Fruit fly (Drosophila melanogaster) whole organism, embryonic: ENCODE measurements around the gene ppk13.

Source experiments
- Asciz ChIP-seq: fragments of 200-800 bp; sonication (Bioruptor generic); optimal IDR thresholded peaks from 2 replicates; lab custom pipeline; 2017; ENCODE audit warnings: missing biosample characterization, mild to moderate bottlenecking, missing genetic modification characterization, missing genetic modification reagents
- CG12219 ChIP-seq: fragments of 200-800 bp; sonication (Bioruptor generic); optimal IDR thresholded peaks from 3 replicates; lab custom pipeline; 2018; ENCODE audit warnings: missing biosample characterization, mild to moderate bottlenecking, missing genetic modification characterization
- CG12942 ChIP-seq: fragments of 200-800 bp; sonication (Bioruptor generic); optimal IDR thresholded peaks from 3 replicates; lab custom pipeline; 2016; ENCODE audit warnings: missing biosample characterization, missing genetic modification characterization
- CG14860 ChIP-seq: fragments of 200-800 bp; sonication (Bioruptor generic); IDR thresholded peaks from 3 replicates; pipeline ENCODE4 v1.3.6; 2022; ENCODE audit warnings: missing biosample characterization, missing genetic modification characterization; ENCODE audit not compliant: partially characterized antibody
- CG15696 ChIP-seq: fragments of 200-800 bp; sonication (Bioruptor generic); optimal IDR thresholded peaks from 2 replicates; lab custom pipeline; 2019; ENCODE audit warnings: missing biosample characterization, mild to moderate bottlenecking, missing genetic modification characterization, moderate library complexity
- CG17385 ChIP-seq: fragments of 200-800 bp; sonication (Bioruptor generic); optimal IDR thresholded peaks from 3 replicates; lab custom pipeline; 2018; ENCODE audit warnings: missing biosample characterization, mild to moderate bottlenecking, missing genetic modification characterization
- CG31224 ChIP-seq: fragments of 200-800 bp; sonication (Bioruptor generic); IDR thresholded peaks from 2 replicates; pipeline ENCODE4 v1.3.6; 2022; ENCODE audit warnings: missing biosample characterization, missing genetic modification characterization
- CG31365 ChIP-seq: fragments of 200-800 bp; sonication (Bioruptor generic); optimal IDR thresholded peaks from 2 replicates; lab custom pipeline; 2018; ENCODE audit warnings: missing biosample characterization, mild to moderate bottlenecking, missing genetic modification characterization
- CG34376 ChIP-seq: fragments of 200-800 bp; sonication (Bioruptor generic); optimal IDR thresholded peaks from 2 replicates; lab custom pipeline; 2018; ENCODE audit warnings: missing biosample characterization, mild to moderate bottlenecking, missing genetic modification characterization
- CG34422 ChIP-seq: fragments of 200-800 bp; sonication (Bioruptor generic); IDR thresholded peaks from 3 replicates; pipeline ENCODE4 v1.3.6; 2022; ENCODE audit warnings: missing biosample characterization, missing genetic modification characterization
- CG43689 ChIP-seq: fragments of 200-800 bp; sonication (Bioruptor generic); IDR thresholded peaks from 2 replicates; pipeline ENCODE4 v1.3.6; 2022; ENCODE audit warnings: missing biosample characterization, missing genetic modification characterization
- CG7786 ChIP-seq: fragments of 200-800 bp; sonication (Bioruptor generic); optimal IDR thresholded peaks from 2 replicates; lab custom pipeline; 2016; ENCODE audit warnings: missing biosample characterization, missing genetic modification characterization
- Chrac-16 ChIP-seq: fragments of 200-800 bp; sonication (Bioruptor generic); optimal IDR thresholded peaks from 3 replicates; lab custom pipeline; 2016; ENCODE audit warnings: missing biosample characterization, missing genetic modification characterization
- D19A ChIP-seq: fragments of 200-800 bp; optimal IDR thresholded peaks from 3 replicates; lab custom pipeline; 2019; ENCODE audit warnings: missing biosample characterization, mild to moderate bottlenecking, missing genetic modification characterization, moderate library complexity
- Dbx ChIP-seq: fragments of 200-800 bp; sonication (Bioruptor generic); IDR thresholded peaks from 3 replicates; pipeline ENCODE4 v1.3.6; 2022; ENCODE audit warnings: missing biosample characterization, missing genetic modification characterization
- Ets65A ChIP-seq: fragments of 200-800 bp; sonication (Bioruptor generic); peaks from one replicate; lab custom pipeline; 2016; ENCODE audit warnings: missing biosample characterization, missing genetic modification characterization
- Fer3 ChIP-seq: fragments of 200-800 bp; sonication (Bioruptor generic); optimal IDR thresholded peaks from 2 replicates; lab custom pipeline; 2018; ENCODE audit warnings: missing biosample characterization, mild to moderate bottlenecking, missing genetic modification characterization, moderate library complexity
- HHEX ChIP-seq: fragments of 200-800 bp; sonication (Bioruptor generic); optimal IDR thresholded peaks from 3 replicates; lab custom pipeline; 2017; ENCODE audit warnings: missing biosample characterization, mild to moderate bottlenecking, missing genetic modification characterization, missing genetic modification reagents
- Hey ChIP-seq: fragments of 200-800 bp; sonication (Bioruptor generic); optimal IDR thresholded peaks from 3 replicates; lab custom pipeline; 2018; ENCODE audit warnings: missing biosample characterization, mild to moderate bottlenecking, missing genetic modification characterization
- MTF-1 ChIP-seq: fragments of 200-800 bp; sonication (Bioruptor generic); optimal IDR thresholded peaks from 2 replicates; lab custom pipeline; 2018; ENCODE audit warnings: missing biosample characterization, mild to moderate bottlenecking, missing genetic modification characterization, borderline replicate concordance
- Nf-YA ChIP-seq: fragments of 200-800 bp; sonication (Bioruptor generic); IDR thresholded peaks from 2 replicates; pipeline ENCODE4 v1.3.6; 2022; ENCODE audit warnings: missing biosample characterization, missing genetic modification characterization
- Nf-YB ChIP-seq: fragments of 200-800 bp; sonication (Bioruptor generic); optimal IDR thresholded peaks from 3 replicates; lab custom pipeline; 2019; ENCODE audit warnings: missing biosample characterization, mild to moderate bottlenecking, missing genetic modification characterization, moderate library complexity
- NfI ChIP-seq: fragments of 200-800 bp; sonication (Bioruptor generic); optimal IDR thresholded peaks from 3 replicates; lab custom pipeline; 2018; ENCODE audit warnings: missing biosample characterization, mild to moderate bottlenecking, missing genetic modification characterization, moderate library complexity
- Ravus ChIP-seq: fragments of 200-800 bp; sonication (Bioruptor generic); IDR thresholded peaks from 2 replicates; pipeline ENCODE4 v1.3.6; 2022; ENCODE audit warnings: missing biosample characterization, missing genetic modification characterization
- Sox100B ChIP-seq: fragments of 200-800 bp; sonication (Bioruptor generic); optimal IDR thresholded peaks from 3 replicates; lab custom pipeline; 2018; ENCODE audit warnings: missing biosample characterization, mild to moderate bottlenecking, missing genetic modification characterization
- Xbp1 ChIP-seq: fragments of 200-800 bp; sonication (Bioruptor generic); optimal IDR thresholded peaks from 3 replicates; lab custom pipeline; 2016; ENCODE audit warnings: missing biosample characterization, mild to moderate bottlenecking, missing genetic modification characterization
- ato ChIP-seq: fragments of 200-800 bp; sonication (Bioruptor generic); IDR thresholded peaks from 2 replicates; pipeline ENCODE4 v1.3.6; 2022; ENCODE audit warnings: missing biosample characterization, missing genetic modification characterization; ENCODE audit not compliant: partially characterized antibody
- bcd ChIP-seq: fragments of 200-800 bp; sonication (Bioruptor generic); optimal IDR thresholded peaks from 2 replicates; lab custom pipeline; 2017; ENCODE audit warnings: missing biosample characterization, mild to moderate bottlenecking, missing genetic modification characterization
- cato ChIP-seq: fragments of 200-800 bp; sonication (Bioruptor generic); optimal IDR thresholded peaks from 2 replicates; lab custom pipeline; 2016; ENCODE audit warnings: missing biosample characterization, missing genetic modification characterization, borderline replicate concordance
- cg ChIP-seq: fragments of 200-800 bp; sonication (Bioruptor generic); optimal IDR thresholded peaks from 3 replicates; lab custom pipeline; 2019; ENCODE audit warnings: missing biosample characterization, mild to moderate bottlenecking, missing genetic modification characterization, moderate library complexity
- chif ChIP-seq, 2 experiments: fragments of 200-800 bp; sonication (Bioruptor generic); optimal IDR thresholded peaks; 3 replicates each; lab custom pipeline; 2016; ENCODE audit warnings: missing biosample characterization in 2 of 2, missing genetic modification characterization in 2 of 2
- chm ChIP-seq: fragments of 200-800 bp; sonication (Bioruptor generic); IDR thresholded peaks from 2 replicates; pipeline ENCODE4 v1.3.6; 2022; ENCODE audit warnings: missing biosample characterization, missing genetic modification characterization
- crc ChIP-seq: fragments of 200-800 bp; sonication (Bioruptor generic); optimal IDR thresholded peaks from 2 replicates; lab custom pipeline; 2016; ENCODE audit warnings: missing biosample characterization, missing genetic modification characterization
- eve ChIP-seq, 2 experiments: fragments of >200 bp; optimal IDR thresholded peaks; 2 replicates each; lab custom pipeline; 2017; ENCODE audit warnings: missing biosample characterization in 2 of 2, missing genetic modification characterization in 2 of 2
- fd96Cb ChIP-seq: fragments of 200-800 bp; sonication (Bioruptor generic); optimal IDR thresholded peaks from 2 replicates; lab custom pipeline; 2018; ENCODE audit warnings: missing biosample characterization, mild to moderate bottlenecking, missing genetic modification characterization, moderate library complexity
- gsb ChIP-seq: fragments of 200-800 bp; sonication (Bioruptor generic); IDR thresholded peaks from 2 replicates; pipeline ENCODE4 v1.3.6; 2022; ENCODE audit warnings: missing biosample characterization, missing genetic modification characterization
- her ChIP-seq: fragments of 200-800 bp; sonication (Bioruptor generic); optimal IDR thresholded peaks from 2 replicates; lab custom pipeline; 2016; ENCODE audit warnings: missing biosample characterization, missing genetic modification characterization
- nerfin-2 ChIP-seq: fragments of 200-800 bp; sonication (Bioruptor generic); IDR thresholded peaks from 2 replicates; pipeline ENCODE4 v1.3.6; 2022; ENCODE audit warnings: missing biosample characterization, missing genetic modification characterization; ENCODE audit not compliant: partially characterized antibody
- nmo ChIP-seq: fragments of 200-800 bp; sonication (Bioruptor generic); optimal IDR thresholded peaks from 2 replicates; lab custom pipeline; 2018; ENCODE audit warnings: missing biosample characterization, mild to moderate bottlenecking, missing genetic modification characterization, moderate library complexity
- nom ChIP-seq: fragments of 200-800 bp; sonication (Bioruptor generic); optimal IDR thresholded peaks from 2 replicates; lab custom pipeline; 2017; ENCODE audit warnings: missing biosample characterization, missing genetic modification characterization, mild to moderate bottlenecking, moderate library complexity, missing genetic modification reagents
- pho ChIP-seq: fragments of 200-800 bp; sonication (Bioruptor generic); optimal IDR thresholded peaks from 2 replicates; lab custom pipeline; 2016; ENCODE audit warnings: missing biosample characterization, missing genetic modification characterization
- phol ChIP-seq: fragments of 200-800 bp; sonication (Bioruptor generic); optimal IDR thresholded peaks from 3 replicates; lab custom pipeline; 2018; ENCODE audit warnings: missing biosample characterization, mild to moderate bottlenecking, missing genetic modification characterization, moderate library complexity
- row ChIP-seq: fragments of 200-800 bp; sonication (Bioruptor generic); IDR thresholded peaks from 3 replicates; pipeline ENCODE4 v1.3.6; 2022; ENCODE audit warnings: missing biosample characterization, missing genetic modification characterization
- sens-2 ChIP-seq: fragments of 200-800 bp; sonication (Bioruptor generic); IDR thresholded peaks from 2 replicates; pipeline ENCODE4 v1.3.6; 2022; ENCODE audit warnings: missing biosample characterization, missing genetic modification characterization
- sisA ChIP-seq: fragments of 200-800 bp; sonication (Bioruptor generic); IDR thresholded peaks from 2 replicates; pipeline ENCODE4 v1.3.6; 2022; ENCODE audit warnings: missing biosample characterization, missing genetic modification characterization
- so ChIP-seq: fragments of 200-800 bp; sonication (Bioruptor generic); IDR thresholded peaks from 3 replicates; pipeline ENCODE4 v1.3.6; 2022; ENCODE audit warnings: missing biosample characterization, missing genetic modification characterization
- tap ChIP-seq: fragments of 200-800 bp; optimal IDR thresholded peaks from 3 replicates; lab custom pipeline; 2019; ENCODE audit warnings: missing biosample characterization, mild to moderate bottlenecking, missing genetic modification characterization, moderate library complexity
- tx ChIP-seq: fragments of 200-800 bp; sonication (Bioruptor generic); optimal IDR thresholded peaks from 2 replicates; lab custom pipeline; 2016; ENCODE audit warnings: missing biosample characterization, missing genetic modification characterization
- unpg ChIP-seq: fragments of 200-800 bp; sonication (Bioruptor generic); optimal IDR thresholded peaks from 3 replicates; lab custom pipeline; 2018; ENCODE audit warnings: missing biosample characterization, mild to moderate bottlenecking, missing genetic modification characterization, moderate library complexity
- zfh2 ChIP-seq: fragments of 200-800 bp; sonication (Bioruptor generic); optimal IDR thresholded peaks from 2 replicates; lab custom pipeline; 2016; ENCODE audit warnings: missing biosample characterization, missing genetic modification characterization

The ppk13 gene

DNA sequence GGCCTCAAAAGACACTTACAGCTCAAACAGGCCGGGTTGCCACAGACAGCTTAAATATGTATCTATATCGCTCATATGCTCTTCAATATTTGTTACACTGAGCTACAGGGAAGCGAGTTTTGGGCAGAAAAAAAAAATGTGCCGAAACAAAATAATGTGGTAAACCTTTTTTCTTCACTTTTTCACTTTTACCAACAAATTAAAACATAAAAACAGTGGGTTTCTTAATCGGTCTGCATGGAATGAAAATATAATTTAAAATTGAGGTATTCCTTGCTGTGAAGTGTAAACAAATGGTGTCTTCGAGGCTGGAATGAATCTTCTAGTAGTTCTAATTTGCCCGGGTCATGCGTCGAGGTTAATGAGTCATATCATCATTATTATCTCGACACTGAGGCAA, 49.8 kb downstream of the ppk13 start (continued):
- TF ChIP-seq eve (GFP tag; optimal IDR thresholded peaks at IDR 0.05; lab: Kevin White, UChicago) (peak in 1 of 2 experiments; percentile 72), bcd (GFP tag; lab: Kevin White, UChicago) (peak; percentile 67), zfh2 (peak; percentile 39), chif (GFP tag; optimal IDR thresholded peaks at IDR 0.05; lab: Kevin White, UChicago) (peak; percentile 35 to 67), unpg (GFP tag; lab: Kevin White, UChicago) (peak; percentile 76), phol (peak; percentile 74), Xbp1 (GFP tag; lab: Kevin White, UChicago) (peak; percentile 62), CG34376 (GFP tag; lab: Kevin White, UChicago) (no peak), tap (no peak), sens-2 (GFP tag; lab: Robert Waterston, UW) (no peak), Chrac-16 (GFP tag; lab: Kevin White, UChicago) (peak; percentile 33), so (peak; percentile 66; the same call in 1 of the 3 replicates), chm (peak; percentile 65; the same call in 1 of the 2 replicates), CG17385 (GFP tag; lab: Kevin White, UChicago) (peak; percentile 8), Ravus (GFP tag; lab: Robert Waterston, UW) (no peak), Hey (tag; lab: Kevin White, UChicago) (no peak), sisA (GFP tag; lab: Robert Waterston, UW) (peak; percentile 61), Nf-YA (GFP tag; lab: Robert Waterston, UW) (peak; percentile 41; the same call in 1 of the 2 replicates), Fer3 (peak; percentile 63), NfI (GFP tag; lab: Kevin White, UChicago) (peak; percentile 70), nmo (GFP tag; lab: Kevin White, UChicago) (peak; percentile 70), CG7786 (GFP tag; lab: Kevin White, UChicago) (peak; percentile 46), Nf-YB (peak; percentile 23), pho (GFP tag; lab: Kevin White, UChicago) (peak; percentile 31), CG34422 (GFP tag; lab: Robert Waterston, UW) (no peak), CG43689 (GFP tag; lab: Robert Waterston, UW) (peak; percentile 66), her (GFP tag; lab: Kevin White, UChicago) (peak; percentile 47), ato (GFP tag; lab: Robert Waterston, UW) (no peak), CG12942 (GFP tag; lab: Kevin White, UChicago) (peak; percentile 22), nerfin-2 (GFP tag; lab: Robert Waterston, UW) (no peak), HHEX (GFP tag; lab: Kevin White, UChicago) (peak; percentile 52), CG31224 (GFP tag; lab: Robert Waterston, UW) (peak; percentile 37; the same call in 1 of the 2 replicates), Dbx (GFP tag; lab: Robert Waterston, UW) (peak; percentile 46; the same call in 2 of the 3 replicates), CG12219 (GFP tag; lab: Kevin White, UChicago) (peak; percentile 49), Asciz (GFP tag; lab: Kevin White, UChicago) (peak; percentile 43), Ets65A (GFP tag; lab: Kevin White, UChicago) (peak; percentile 91), crc (GFP tag; lab: Kevin White, UChicago) (peak; percentile 51), nom (GFP tag; lab: Kevin White, UChicago) (no peak), fd96Cb (tag; lab: Kevin White, UChicago) (peak; percentile 71), row (GFP tag; lab: Robert Waterston, UW) (peak; percentile 75), D19A (tag; lab: Kevin White, UChicago) (peak; percentile 33), CG31365 (tag; lab: Kevin White, UChicago) (peak; percentile 21), cato (GFP tag; lab: Kevin White, UChicago) (no peak), Sox100B (peak; percentile 43), CG15696 (tag; lab: Kevin White, UChicago) (peak; percentile 27), MTF-1 (GFP tag; lab: Kevin White, UChicago) (no peak), cg (GFP tag; lab: Kevin White, UChicago) (no peak), tx (peak; percentile 5), CG14860 (no peak), gsb (GFP tag; lab: Robert Waterston, UW) (peak; percentile 42)
